Worm (Caenorhabditis elegans): ENCODE measurements around the gene fbxb-35.

- no peak for TF ChIP-seq nhr-12 (tag; optimal IDR thresholded peaks at IDR 0.05)
- no peak for TF ChIP-seq skn-1 (tag; optimal IDR thresholded peaks at IDR 0.05)
- no peak for TF ChIP-seq lin-39 (tag; optimal IDR thresholded peaks at IDR 0.05)
- no peak for TF ChIP-seq C04F5.9 (tag; optimal IDR thresholded peaks at IDR 0.05)
- no peak for TF ChIP-seq unc-62 (GFP tag; optimal IDR thresholded peaks at IDR 0.05)
- no peak for TF ChIP-seq ces-1 (GFP tag; optimal IDR thresholded peaks at IDR 0.05)
- no peak for TF ChIP-seq ceh-82 (tag; optimal IDR thresholded peaks at IDR 0.05)
- TF ChIP-seq nhr-28 (tag; optimal IDR thresholded peaks at IDR 0.05), result no peak
- no peak for TF ChIP-seq zag-1 (tag; optimal IDR thresholded peaks at IDR 0.05)
- TF ChIP-seq elt-2 (tag; optimal IDR thresholded peaks at IDR 0.05), result no peak
- no peak for TF ChIP-seq blmp-1 (tag; optimal IDR thresholded peaks at IDR 0.05)
- TF ChIP-seq ztf-11 (tag; optimal IDR thresholded peaks at IDR 0.05), result no peak
These were observed 42.0 kb downstream of the fbxb-35 start, which contains the start of gene fbxb-37 for ce11 chrII:2093456-2093926.

All from whole organism, L1 larva.